Fruit fly (Drosophila melanogaster) whole organism, pupa: ENCODE measurements around the gene CG10013.

Experiments
- CG13204 ChIP-seq: fragments of 200-800 bp; sonication (Bioruptor generic); optimal IDR thresholded peaks from 2 replicates; lab custom pipeline; 2018; ENCODE audit warnings: missing biosample characterization, mild to moderate bottlenecking, missing genetic modification characterization, moderate library complexity
- CG15710 ChIP-seq: fragments of 200-800 bp; sonication (Bioruptor generic); optimal IDR thresholded peaks from 2 replicates; lab custom pipeline; 2018; ENCODE audit warnings: missing biosample characterization, mild to moderate bottlenecking, missing genetic modification characterization, moderate library complexity
- CG4496 ChIP-seq: fragments of 200-800 bp; sonication (Bioruptor generic); IDR thresholded peaks from 3 replicates; pipeline ENCODE4 v1.3.6; 2022; ENCODE audit warnings: missing biosample characterization, missing genetic modification characterization
- CG8159 ChIP-seq: fragments of 200-800 bp; sonication (Bioruptor generic); optimal IDR thresholded peaks from 3 replicates; lab custom pipeline; 2018; ENCODE audit warnings: missing biosample characterization, mild to moderate bottlenecking, missing genetic modification characterization, moderate library complexity
- CG8301 ChIP-seq: fragments of 200-800 bp; sonication (Bioruptor generic); optimal IDR thresholded peaks from 2 replicates; lab custom pipeline; 2018; ENCODE audit warnings: missing biosample characterization, mild to moderate bottlenecking, missing genetic modification characterization
- CG9948 ChIP-seq: fragments of 200-800 bp; sonication (Bioruptor generic); optimal IDR thresholded peaks from 2 replicates; lab custom pipeline; 2018; ENCODE audit warnings: missing biosample characterization, mild to moderate bottlenecking, missing genetic modification characterization, moderate library complexity
- D1 ChIP-seq: fragments of 200-800 bp; sonication (Bioruptor generic); optimal IDR thresholded peaks from 2 replicates; lab custom pipeline; 2018; ENCODE audit warnings: missing biosample characterization, mild to moderate bottlenecking, missing genetic modification characterization, moderate library complexity
- EcR ChIP-seq: fragments of 200-800 bp; sonication (Bioruptor generic); optimal IDR thresholded peaks from 3 replicates; lab custom pipeline; 2019; ENCODE audit warnings: missing biosample characterization, missing genetic modification characterization, mild to moderate bottlenecking, moderate library complexity, missing genetic modification reagents
- Ets98B ChIP-seq: fragments of 200-800 bp; sonication (Bioruptor generic); IDR thresholded peaks from 2 replicates; pipeline ENCODE4 v1.3.6; 2022; ENCODE audit warnings: missing biosample characterization, missing genetic modification characterization
- Snoo ChIP-seq: fragments of 200-800 bp; sonication (Bioruptor generic); optimal IDR thresholded peaks from 3 replicates; lab custom pipeline; 2017; ENCODE audit warnings: missing biosample characterization, mild to moderate bottlenecking, missing genetic modification characterization, inconsistent platforms
- rn ChIP-seq: fragments of 200-800 bp; sonication (Bioruptor generic); IDR thresholded peaks from 2 replicates; pipeline ENCODE4 v1.3.6; 2022; ENCODE audit warnings: missing biosample characterization, missing genetic modification characterization

DNA sequence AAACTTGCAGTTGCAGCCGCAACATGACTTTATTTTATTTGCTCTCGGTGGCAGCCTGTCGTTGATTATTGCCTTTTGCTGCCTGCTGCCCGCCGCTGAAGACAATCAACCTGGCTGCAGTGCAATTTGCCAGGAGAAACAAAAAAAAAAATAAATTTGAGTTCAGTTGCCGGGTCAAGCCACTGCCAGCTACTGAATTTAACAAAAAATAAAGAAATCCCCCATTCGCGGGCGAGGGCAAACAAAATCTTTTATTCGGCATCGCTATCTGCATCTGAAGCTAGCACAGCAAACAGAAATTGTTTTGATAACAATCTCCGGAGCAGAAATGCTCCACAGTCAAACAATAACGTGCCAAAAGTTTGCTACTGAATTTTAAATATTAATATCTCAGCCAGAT is 6.0 kb upstream of the CG10013 start:
- no peak for TF ChIP-seq Snoo (tag; lab: Kevin White, UChicago)
- no peak for TF ChIP-seq Ets98B
- TF ChIP-seq EcR (GFP tag; lab: Kevin White, UChicago): no peak
- TF ChIP-seq CG8159 (tag; lab: Kevin White, UChicago): no peak
- TF ChIP-seq CG9948 (tag; lab: Kevin White, UChicago): no peak
- no peak for TF ChIP-seq rn (GFP tag; lab: Robert Waterston, UW)
- no peak for TF ChIP-seq CG13204 (GFP tag; lab: Kevin White, UChicago)
- no peak for TF ChIP-seq CG4496 (GFP tag; lab: Robert Waterston, UW)
- no peak for TF ChIP-seq CG15710 (tag; lab: Kevin White, UChicago)
- TF ChIP-seq D1 (tag; lab: Kevin White, UChicago): no peak
- no peak for TF ChIP-seq CG8301 (tag; lab: Kevin White, UChicago)
